Worm (Caenorhabditis elegans): ENCODE results near the gene str-256.

DNA sequence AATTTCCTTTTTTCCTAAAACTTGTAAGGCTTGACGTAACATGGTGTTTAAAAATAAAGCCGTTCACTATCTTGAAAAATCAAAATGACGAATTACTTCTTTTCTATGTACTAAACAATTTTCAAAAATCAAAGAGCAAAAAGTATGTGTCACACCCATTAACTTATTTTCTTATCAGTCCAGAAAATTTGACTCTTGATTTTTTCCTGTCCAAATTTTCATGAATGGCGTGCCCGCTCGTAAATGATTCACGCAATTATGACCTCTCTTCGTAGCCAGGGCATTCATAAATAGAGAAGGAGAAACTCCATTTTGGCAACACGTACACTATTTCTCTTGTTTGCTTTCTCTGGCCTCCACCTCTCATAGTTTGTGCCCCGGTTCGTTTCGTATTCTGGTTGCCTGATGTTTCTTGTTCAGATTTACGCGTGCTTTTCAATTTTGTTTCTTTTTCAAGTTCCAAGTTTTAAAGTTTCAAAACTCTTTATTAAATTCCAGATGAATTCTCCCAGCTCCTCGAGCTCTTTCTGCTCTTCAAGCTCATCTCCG is 23.4 kb downstream of the str-256 start, which contains the start of gene nhr-55:
- TF ChIP-seq elt-3 (tag; optimal IDR thresholded peaks at IDR 0.05) = no peak
- no peak for TF ChIP-seq ceh-82 (tag; optimal IDR thresholded peaks at IDR 0.05)
- TF ChIP-seq nfya-1 (tag; optimal IDR thresholded peaks at IDR 0.05; ENCODE audit: insufficient read depth) = no peak

Data from whole organism, L3 larva.